1 fruit fly cellular context compared by ENCODE assay signal in the genomic region with DNA sequence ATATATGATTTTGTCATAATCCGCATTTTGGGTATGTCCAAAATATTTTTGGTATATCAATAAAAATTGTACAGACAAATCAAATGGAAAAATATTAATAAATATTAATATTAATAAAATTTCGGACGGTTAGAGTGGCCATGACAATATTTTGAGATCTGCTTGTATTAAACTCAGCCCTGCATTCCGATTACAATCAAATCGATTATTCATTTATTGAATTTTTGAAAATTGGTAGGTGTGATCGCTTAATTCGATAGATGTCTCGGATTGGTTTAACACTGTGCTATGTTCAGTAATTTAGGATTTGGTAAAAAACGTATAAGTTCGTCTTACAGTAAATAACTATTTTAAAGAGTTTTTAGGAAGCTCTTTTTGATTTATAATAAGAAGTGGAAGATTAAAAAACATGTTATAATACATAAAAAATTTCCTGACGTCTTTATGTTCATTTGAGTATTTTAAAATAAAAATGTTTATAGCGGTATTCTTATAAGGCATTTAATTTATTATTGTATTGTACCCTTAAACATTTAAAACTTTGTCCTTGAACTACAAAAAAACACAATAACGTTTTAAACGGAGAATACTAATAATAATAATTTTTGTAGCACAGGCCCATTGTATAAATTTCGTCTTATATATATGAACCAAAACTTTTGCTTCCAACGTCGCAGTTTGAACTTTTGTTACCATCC.
TF ChIP-seq lines count a peak whose summit lies in the region.

No protein-coding gene starts in this region.

TF ChIP-seq in whole organism, embryonic, 481 proteins besides CTCF, POLR2A, EP300 and RAD21 (continued from another document):
- TF ChIP-seq CG4707 (GFP tag; optimal IDR thresholded peaks at IDR 0.05; lab: Kevin White, UChicago) (peak; percentile 28), bsh (GFP tag; optimal IDR thresholded peaks at IDR 0.05; lab: Kevin White, UChicago) (peak in 1 of 2 experiments; percentile 14), CG16813 (GFP tag; IDR thresholded peaks at IDR 0.05; lab: Robert Waterston, UW; ENCODE audit: partially characterized antibody) (peak; percentile 60), unc-4 (GFP tag; IDR thresholded peaks at IDR 0.05; lab: Robert Waterston, UW; ENCODE audit: partially characterized antibody) (0 out of 2 replicates have a peak, but pooled peaks have one; percentile 11), NFAT (GFP tag; IDR thresholded peaks at IDR 0.05; lab: Robert Waterston, UW) (no peak), CG9797 (GFP tag; optimal IDR thresholded peaks at IDR 0.05; lab: Kevin White, UChicago) (no peak), Hmr (GFP tag; optimal IDR thresholded peaks at IDR 0.05; lab: Kevin White, UChicago) (peak; percentile 88), CG18476 (GFP tag; optimal IDR thresholded peaks at IDR 0.05; lab: Kevin White, UChicago) (peak; percentile 24), fd102C (GFP tag; optimal IDR thresholded peaks at IDR 0.05; lab: Kevin White, UChicago) (no peak), Ets65A (GFP tag; lab: Kevin White, UChicago) (peak; percentile 58), CG18011 (GFP tag; optimal IDR thresholded peaks at IDR 0.05; lab: Kevin White, UChicago) (no peak), nerfin-1 (tag; optimal IDR thresholded peaks at IDR 0.05; lab: Kevin White, UChicago) (peak; percentile 34), CG8290 (GFP tag; optimal IDR thresholded peaks at IDR 0.05; lab: Kevin White, UChicago) (peak; percentile 88), CG8290 (tag; optimal IDR thresholded peaks at IDR 0.05; lab: Kevin White, UChicago) (peak in 1 of 2 experiments; percentile 80), CG17829 (tag; optimal IDR thresholded peaks at IDR 0.05; lab: Kevin White, UChicago) (peak; percentile 11), MBD-R2 (GFP tag; IDR thresholded peaks at IDR 0.05; lab: Robert Waterston, UW) (peak; percentile 16; the same call in 1 of the 2 replicates), E2f2 (GFP tag; IDR thresholded peaks at IDR 0.05; lab: Robert Waterston, UW) (peak; percentile 50), Sry-δ (GFP tag; optimal IDR thresholded peaks at IDR 0.05; lab: Kevin White, UChicago) (peak; percentile 41), stwl (tag; optimal IDR thresholded peaks at IDR 0.05; lab: Kevin White, UChicago) (peak; percentile 100), Myb (GFP tag; optimal IDR thresholded peaks at IDR 0.05; lab: Kevin White, UChicago) (no peak), Sry-β (GFP tag; optimal IDR thresholded peaks at IDR 0.05; lab: Kevin White, UChicago) (no peak), CG9817 (tag; optimal IDR thresholded peaks at IDR 0.05; lab: Kevin White, UChicago) (peak; percentile 8), Ets97D (GFP tag; optimal IDR thresholded peaks at IDR 0.05; lab: Kevin White, UChicago) (peak; percentile 60), CG12659 (GFP tag; optimal IDR thresholded peaks at IDR 0.05; lab: Kevin White, UChicago) (peak; percentile 61), CG1529 (GFP tag; optimal IDR thresholded peaks at IDR 0.05; lab: Kevin White, UChicago) (no peak), CG14965 (GFP tag; optimal IDR thresholded peaks at IDR 0.05; lab: Kevin White, UChicago; ENCODE audit: borderline replicate concordance) (no peak), CG7271 (tag; optimal IDR thresholded peaks at IDR 0.05; lab: Kevin White, UChicago) (peak; percentile 6), E2f1 (GFP tag; IDR thresholded peaks at IDR 0.05; lab: Robert Waterston, UW) (no peak), trem (tag; optimal IDR thresholded peaks at IDR 0.05; lab: Kevin White, UChicago) (peak; percentile 58), gcm2 (GFP tag; optimal IDR thresholded peaks at IDR 0.05; lab: Kevin White, UChicago) (no peak), CG7963 (GFP tag; IDR thresholded peaks at IDR 0.05; lab: Robert Waterston, UW; ENCODE audit: partially characterized antibody) (peak; percentile 59; the same call in 1 of the 3 replicates), chn (GFP tag; optimal IDR thresholded peaks at IDR 0.05; lab: Kevin White, UChicago) (no peak), CG15514 (GFP tag; optimal IDR thresholded peaks at IDR 0.05; lab: Kevin White, UChicago) (peak; percentile 49), CG11398 (GFP tag; optimal IDR thresholded peaks at IDR 0.05; lab: Kevin White, UChicago) (no peak), repo (GFP tag; optimal IDR thresholded peaks at IDR 0.05; lab: Kevin White, UChicago) (no peak), CG14710 (tag; optimal IDR thresholded peaks at IDR 0.05; lab: Kevin White, UChicago) (peak; percentile 51), zen (tag; optimal IDR thresholded peaks at IDR 0.05; lab: Kevin White, UChicago) (peak; percentile 50), Dp (GFP tag; optimal IDR thresholded peaks at IDR 0.05; lab: Kevin White, UChicago) (peak; percentile 58), PHDP (tag; optimal IDR thresholded peaks at IDR 0.05; lab: Kevin White, UChicago) (peak; percentile 7), Spps (tag; optimal IDR thresholded peaks at IDR 0.05; lab: Kevin White, UChicago) (no peak), YL-1 (GFP tag; optimal IDR thresholded peaks at IDR 0.05; lab: Kevin White, UChicago) (no peak), unpg (GFP tag; optimal IDR thresholded peaks at IDR 0.05; lab: Kevin White, UChicago) (no peak), Lhr (GFP tag; optimal IDR thresholded peaks at IDR 0.05; lab: Kevin White, UChicago) (peak; percentile 99), BEAF-32 (GFP tag; optimal IDR thresholded peaks at IDR 0.05; lab: Kevin White, UChicago) (peak; percentile 46), CG12104 (GFP tag; optimal IDR thresholded peaks at IDR 0.05; lab: Kevin White, UChicago) (no peak), D19A (tag; optimal IDR thresholded peaks at IDR 0.05; lab: Kevin White, UChicago) (peak; percentile 2), CG9876 (GFP tag; optimal IDR thresholded peaks at IDR 0.05; lab: Kevin White, UChicago) (no peak), row (GFP tag; IDR thresholded peaks at IDR 0.05; lab: Robert Waterston, UW) (peak; percentile 45; the same call in 2 of the 3 replicates), CG12071 (GFP tag; optimal IDR thresholded peaks at IDR 0.05; lab: Kevin White, UChicago) (no peak), Dref (GFP tag; IDR thresholded peaks at IDR 0.05; lab: Robert Waterston, UW) (peak; percentile 81), GATAe (GFP tag; conservative IDR thresholded peaks at IDR 0.05; lab: Robert Waterston, UW) (no peak), CG9437 (GFP tag; optimal IDR thresholded peaks at IDR 0.05; lab: Kevin White, UChicago) (peak; percentile 30), CG17568 (GFP tag; optimal IDR thresholded peaks at IDR 0.05; lab: Kevin White, UChicago) (no peak), Stat92E (GFP tag; optimal IDR thresholded peaks at IDR 0.05; lab: Kevin White, UChicago) (no peak), ranshi (GFP tag; IDR thresholded peaks at IDR 0.05; lab: Robert Waterston, UW) (peak; percentile 6; the same call in 1 of the 2 replicates), CG2712 (tag; optimal IDR thresholded peaks at IDR 0.05; lab: Kevin White, UChicago) (peak; percentile 60), CG10267 (tag; optimal IDR thresholded peaks at IDR 0.05; lab: Kevin White, UChicago) (peak; percentile 38), ewg (GFP tag; optimal IDR thresholded peaks at IDR 0.05; lab: Kevin White, UChicago) (no peak), sd (tag; optimal IDR thresholded peaks at IDR 0.05; lab: Kevin White, UChicago) (peak; percentile 52), CG15601 (tag; optimal IDR thresholded peaks at IDR 0.05; lab: Kevin White, UChicago) (no peak), CG12769 (tag; optimal IDR thresholded peaks at IDR 0.05; lab: Kevin White, UChicago) (no peak), pita (GFP tag; optimal IDR thresholded peaks at IDR 0.05; lab: Kevin White, UChicago) (peak; percentile 76), Jarid2 (GFP tag; optimal IDR thresholded peaks at IDR 0.05; lab: Kevin White, UChicago) (no peak), bab2 (GFP tag; optimal IDR thresholded peaks at IDR 0.05; lab: Kevin White, UChicago) (no peak), CG14860 (GFP tag; IDR thresholded peaks at IDR 0.05; lab: Robert Waterston, UW; ENCODE audit: partially characterized antibody) (peak; percentile 28; the same call in 1 of the 3 replicates), Mrtf (GFP tag; IDR thresholded peaks at IDR 0.05; lab: Robert Waterston, UW) (no peak), CG4617 (GFP tag; optimal IDR thresholded peaks at IDR 0.05; lab: Kevin White, UChicago; ENCODE audit: borderline replicate concordance) (no peak), Dek (tag; optimal IDR thresholded peaks at IDR 0.05; lab: Kevin White, UChicago) (no peak), CG18619 (GFP tag; optimal IDR thresholded peaks at IDR 0.05; lab: Kevin White, UChicago) (no peak), CG6791 (GFP tag; IDR thresholded peaks at IDR 0.05; lab: Robert Waterston, UW; ENCODE audit: partially characterized antibody) (peak; percentile 76; the same call in 1 of the 3 replicates), amos (GFP tag; IDR thresholded peaks at IDR 0.05; lab: Robert Waterston, UW; ENCODE audit: partially characterized antibody) (peak; percentile 42), da (GFP tag; optimal IDR thresholded peaks at IDR 0.05; lab: Kevin White, UChicago) (no peak), hbn (GFP tag; IDR thresholded peaks at IDR 0.05; lab: Robert Waterston, UW; ENCODE audit: partially characterized antibody) (peak; percentile 33; the same call in 1 of the 2 replicates), kni (GFP tag; optimal IDR thresholded peaks at IDR 0.05; lab: Kevin White, UChicago) (no peak), HLH4C (GFP tag; IDR thresholded peaks at IDR 0.05; lab: Robert Waterston, UW; ENCODE audit: partially characterized antibody) (peak; percentile 62), Atf6 (GFP tag; IDR thresholded peaks at IDR 0.05; lab: Robert Waterston, UW) (no peak), Trl (optimal IDR thresholded peaks at IDR 0.05; lab: Kevin White, UChicago) (no peak), Trl (GFP tag; optimal IDR thresholded peaks at IDR 0.05; lab: Kevin White, UChicago) (no peak), CG2116 (GFP tag; optimal IDR thresholded peaks at IDR 0.05; lab: Kevin White, UChicago) (peak; percentile 99), CG13287 (GFP tag; IDR thresholded peaks at IDR 0.05; lab: Robert Waterston, UW; ENCODE audit: partially characterized antibody) (peak; percentile 44; the same call in 1 of the 2 replicates), grau (tag; optimal IDR thresholded peaks at IDR 0.05; lab: Kevin White, UChicago) (peak; percentile 10), CG2129 (GFP tag; IDR thresholded peaks at IDR 0.05; lab: Robert Waterston, UW; ENCODE audit: partially characterized antibody) (no peak), CG10462 (GFP tag; optimal IDR thresholded peaks at IDR 0.05; lab: Kevin White, UChicago) (no peak), CG18262 (tag; optimal IDR thresholded peaks at IDR 0.05; lab: Kevin White, UChicago) (peak; percentile 11), Doc3 (GFP tag; IDR thresholded peaks at IDR 0.05; lab: Robert Waterston, UW; ENCODE audit: partially characterized antibody) (0 out of 3 replicates have a peak, but pooled peaks have one; percentile 41), sr (GFP tag; IDR thresholded peaks at IDR 0.05; lab: Robert Waterston, UW) (no peak), phol (tag; optimal IDR thresholded peaks at IDR 0.05; lab: Kevin White, UChicago) (peak; percentile 30), btn (GFP tag; optimal IDR thresholded peaks at IDR 0.05; lab: Kevin White, UChicago) (no peak), HmgD (GFP tag; optimal IDR thresholded peaks at IDR 0.05; lab: Kevin White, UChicago) (peak; percentile 17), gem (tag; optimal IDR thresholded peaks at IDR 0.05; lab: Kevin White, UChicago) (peak; percentile 50), CG2875 (GFP tag; optimal IDR thresholded peaks at IDR 0.05; lab: Kevin White, UChicago) (no peak), gsb (GFP tag; IDR thresholded peaks at IDR 0.05; lab: Robert Waterston, UW) (no peak), CG1603 (tag; optimal IDR thresholded peaks at IDR 0.05; lab: Kevin White, UChicago) (peak; percentile 39), ems (GFP tag; optimal IDR thresholded peaks at IDR 0.05; lab: Kevin White, UChicago) (no peak), CG17385 (GFP tag; optimal IDR thresholded peaks at IDR 0.05; lab: Kevin White, UChicago) (peak; percentile 6), CoRest (tag; optimal IDR thresholded peaks at IDR 0.05; lab: Kevin White, UChicago) (peak; percentile 52), CG33213 (GFP tag; optimal IDR thresholded peaks at IDR 0.05; lab: Kevin White, UChicago) (peak; percentile 98), CG18599 (GFP tag; optimal IDR thresholded peaks at IDR 0.05; lab: Kevin White, UChicago) (no peak), gro (GFP tag; optimal IDR thresholded peaks at IDR 0.05; lab: Kevin White, UChicago) (no peak), CG30020 (tag; optimal IDR thresholded peaks at IDR 0.05; lab: Kevin White, UChicago) (peak; percentile 40), CG11560 (tag; IDR thresholded peaks at IDR 0.05; lab: Robert Waterston, UW) (peak; percentile 98)
